Fruit fly (Drosophila melanogaster): ENCODE data around the gene Ssdp.

- no peak for TF ChIP-seq Pif1A (GFP tag; optimal IDR thresholded peaks at IDR 0.05)
- no peak for TF ChIP-seq Pif1B (GFP tag; optimal IDR thresholded peaks at IDR 0.05)
- TF ChIP-seq CG4496 (GFP tag; IDR thresholded peaks at IDR 0.05) = no peak
- no peak for TF ChIP-seq CG34367 (tag; optimal IDR thresholded peaks at IDR 0.05)
- TF ChIP-seq CG12605 (GFP tag; IDR thresholded peaks at IDR 0.05) = no peak
- no peak for TF ChIP-seq D1 (tag; optimal IDR thresholded peaks at IDR 0.05)
- TF ChIP-seq Snoo (tag; optimal IDR thresholded peaks at IDR 0.05) = no peak
Measured at dm6 chr3R:18230229-18230628, 30.8 kb upstream of the Ssdp start.
